Worm (Caenorhabditis elegans) whole organism, early embryonic: ENCODE results near the gene T19D12.2.

Source experiments
- ama-1 ChIP-seq: fragments of 150-350 bp; optimal IDR thresholded peaks from 2 replicates; lab custom pipeline; 2014
- ceh-36 ChIP-seq: sonication (generic microtip); optimal IDR thresholded peaks from 2 replicates; lab custom pipeline; 2016; ENCODE audit warnings: missing genetic modification characterization, inconsistent platforms, missing compliant biosample characterization
- hmbx-1 ChIP-seq: sonication (generic microtip); optimal IDR thresholded peaks from 2 replicates; lab custom pipeline; 2016; ENCODE audit warnings: mild to moderate bottlenecking, missing genetic modification characterization, missing compliant biosample characterization
- hmg-4 ChIP-seq: fragments of 200-800 bp; sonication (Bioruptor generic); optimal IDR thresholded peaks from 2 replicates; lab custom pipeline; 2018; ENCODE audit warnings: mild to moderate bottlenecking, missing genetic modification characterization, missing compliant biosample characterization
- hnd-1 ChIP-seq: sonication (generic microtip); optimal IDR thresholded peaks from 2 replicates; lab custom pipeline; 2016; ENCODE audit warnings: missing genetic modification characterization, missing compliant biosample characterization
- pes-1 ChIP-seq: fragments of 200-800 bp; sonication (Bioruptor generic); IDR thresholded peaks from 2 replicates; pipeline ENCODE4 v1.3.6; 2022; ENCODE audit warnings: missing genetic modification reagents, missing genetic modification characterization, missing compliant biosample characterization
- scrt-1 ChIP-seq: fragments of 200-800 bp; sonication (Bioruptor generic); IDR thresholded peaks from 2 replicates; pipeline ENCODE4 v1.3.6; 2022; ENCODE audit warnings: missing genetic modification characterization, missing compliant biosample characterization

- TF ChIP-seq ama-1 (lab: Kevin White, UChicago) (no peak), hmbx-1 (no peak), ceh-36 (no peak), pes-1 (no peak), scrt-1 (no peak), hnd-1 (tag; lab: Kevin White, UChicago) (no peak), hmg-4 (no peak)
Measured at ce11 chrII:6629775-6630174, 31.4 kb upstream of the T19D12.2 start.
